Worm (Caenorhabditis elegans) whole organism, L2 larva: ENCODE data around the gene Y41C4A.11.

Experiments
- lin-39 ChIP-seq: fragments of 150-350 bp; optimal IDR thresholded peaks from 2 replicates; lab custom pipeline; 2014; ENCODE audit warnings: missing biosample characterization, missing genetic modification reagents, missing genetic modification characterization
- nhr-12 ChIP-seq: fragments of 150-350 bp; optimal IDR thresholded peaks from 2 replicates; lab custom pipeline; 2014; ENCODE audit warnings: missing biosample characterization, missing genetic modification characterization
- nhr-237 ChIP-seq: fragments of 150-350 bp; optimal IDR thresholded peaks from 2 replicates; lab custom pipeline; 2014; ENCODE audit warnings: missing biosample characterization, missing genetic modification characterization
- nhr-77 ChIP-seq: fragments of 150-350 bp; optimal IDR thresholded peaks from 2 replicates; lab custom pipeline; 2014; ENCODE audit warnings: missing biosample characterization, missing genetic modification characterization
- unc-55 ChIP-seq: fragments of 150-350 bp; sonication (generic microtip); optimal IDR thresholded peaks from 3 replicates; lab custom pipeline; 2014; ENCODE audit warnings: missing biosample characterization, missing genetic modification reagents, missing genetic modification characterization

ce11 chrIII:11740868-11741267, 21.2 kb downstream of the Y41C4A.11 start:
- TF ChIP-seq nhr-12 (tag; lab: Kevin White, UChicago) (no peak), nhr-237 (tag; lab: Kevin White, UChicago) (no peak), nhr-77 (tag; lab: Kevin White, UChicago) (no peak), lin-39 (tag; lab: Kevin White, UChicago) (no peak), unc-55 (GFP tag; lab: Kevin White, UChicago) (no peak)
